Worm (Caenorhabditis elegans) whole organism, L1 larva: ENCODE measurements around the gene lelo-1.

Source experiments
- C04F5.9 ChIP-seq: sonication (generic microtip); optimal IDR thresholded peaks from 2 replicates; lab custom pipeline; 2016; ENCODE audit warnings: missing genetic modification characterization, missing compliant biosample characterization
- F16B12.6 ChIP-seq: fragments of 150-350 bp; optimal IDR thresholded peaks from 2 replicates; lab custom pipeline; 2014; ENCODE audit warnings: missing biosample characterization, missing genetic modification characterization
- aha-1 ChIP-seq: fragments of 150-350 bp; optimal IDR thresholded peaks from 2 replicates; lab custom pipeline; 2014; ENCODE audit warnings: missing biosample characterization, missing genetic modification characterization
- aly-2 ChIP-seq: fragments of 150-350 bp; optimal IDR thresholded peaks from 2 replicates; lab custom pipeline; 2014; ENCODE audit warnings: missing biosample characterization, missing genetic modification characterization
- blmp-1 ChIP-seq: fragments of 150-350 bp; optimal IDR thresholded peaks from 2 replicates; lab custom pipeline; 2014; ENCODE audit warnings: missing biosample characterization, missing genetic modification characterization
- ceh-8 ChIP-seq: fragments of 200-800 bp; sonication (Bioruptor generic); optimal IDR thresholded peaks from 2 replicates; lab custom pipeline; 2018; ENCODE audit warnings: mild to moderate bottlenecking, missing genetic modification characterization, moderate library complexity, missing compliant biosample characterization
- ceh-82 ChIP-seq, 3 experiments: fragments of 150-350 bp in 1 of 3; sonication (generic microtip) in 2 of 3; optimal IDR thresholded peaks; 2 replicates each; lab custom pipeline; 2014 to 2017; ENCODE audit warnings: missing biosample characterization in 3 of 3, missing genetic modification characterization in 3 of 3
- ceh-90 ChIP-seq: sonication (generic microtip); optimal IDR thresholded peaks from 2 replicates; lab custom pipeline; 2016; ENCODE audit warnings: missing genetic modification characterization, missing compliant biosample characterization
- dpl-1 ChIP-seq, 3 experiments: fragments of 150-350 bp in 2 of 3; sonication (generic microtip) in 1 of 3; optimal IDR thresholded peaks; 2 replicates each; lab custom pipeline; 2014 to 2017; ENCODE audit warnings: missing biosample characterization in 3 of 3, missing genetic modification characterization in 3 of 3, missing genetic modification reagents in 3 of 3
- dsc-1 ChIP-seq: sonication (generic microtip); optimal IDR thresholded peaks from 2 replicates; lab custom pipeline; 2016; ENCODE audit warnings: mild to moderate bottlenecking, missing genetic modification characterization, missing compliant biosample characterization
- efl-1 ChIP-seq, 4 experiments: fragments of 150-350 bp; optimal IDR thresholded peaks in 3 of 4; peaks in 1 of 4; 1 replicate in 1 of 4; 2 replicates in 3 of 4; lab custom pipeline; 2014; ENCODE audit warnings: missing biosample characterization in 2 of 4, missing genetic modification characterization in 2 of 4, missing genetic modification reagents in 2 of 4
- efl-3 ChIP-seq: fragments of 200-800 bp; sonication (Bioruptor generic); optimal IDR thresholded peaks from 2 replicates; lab custom pipeline; 2018; ENCODE audit warnings: mild to moderate bottlenecking, missing genetic modification characterization, missing compliant biosample characterization
- egl-13 ChIP-seq: sonication (generic microtip); optimal IDR thresholded peaks from 2 replicates; lab custom pipeline; 2016; ENCODE audit warnings: missing genotype, missing genetic modification reagents, missing genetic modification characterization, missing compliant biosample characterization
- egl-27 ChIP-seq, 2 experiments: fragments of 150-350 bp in 1 of 2; sonication (generic microtip); optimal IDR thresholded peaks; 3 replicates each; lab custom pipeline; 2017 to 2018; ENCODE audit warnings: missing biosample characterization in 2 of 2, missing genetic modification characterization in 2 of 2, missing genetic modification reagents in 2 of 2
- elt-2 ChIP-seq: sonication (generic microtip); optimal IDR thresholded peaks from 2 replicates; lab custom pipeline; 2016; ENCODE audit warnings: missing genetic modification characterization, mild to moderate bottlenecking, inconsistent platforms, missing compliant biosample characterization, missing genetic modification reagents
- ets-5 ChIP-seq: fragments of 200-800 bp; sonication (Bioruptor generic); IDR thresholded peaks from 2 replicates; pipeline ENCODE4 v1.3.6; 2022; ENCODE audit warnings: missing genetic modification characterization, missing compliant biosample characterization
- fkh-10 ChIP-seq: sonication (generic microtip); optimal IDR thresholded peaks from 2 replicates; lab custom pipeline; 2017; ENCODE audit warnings: missing biosample characterization, missing genetic modification reagents, missing genetic modification characterization
- fkh-4 ChIP-seq: sonication (generic microtip); optimal IDR thresholded peaks from 2 replicates; lab custom pipeline; 2016; ENCODE audit warnings: missing compliant biosample characterization, missing genetic modification characterization, borderline replicate concordance
- fos-1 ChIP-seq: fragments of 150-350 bp; optimal IDR thresholded peaks from 2 replicates; lab custom pipeline; 2014; ENCODE audit warnings: missing biosample characterization, missing genetic modification characterization
- grh-1 ChIP-seq: fragments of 200-800 bp; sonication (Bioruptor generic); IDR thresholded peaks from 2 replicates; pipeline ENCODE4 v1.3.6; 2022; ENCODE audit warnings: missing genetic modification reagents, missing genetic modification characterization, missing compliant biosample characterization
- hlh-17 ChIP-seq: fragments of 200-800 bp; sonication (Bioruptor generic); optimal IDR thresholded peaks from 2 replicates; lab custom pipeline; 2018; ENCODE audit warnings: missing genetic modification characterization, mild to moderate bottlenecking, missing compliant biosample characterization, moderate library complexity, borderline replicate concordance
- hpl-2 ChIP-seq: fragments of 150-350 bp; optimal IDR thresholded peaks from 2 replicates; lab custom pipeline; 2014; ENCODE audit warnings: missing biosample characterization, missing genetic modification reagents, missing genetic modification characterization
- irx-1 ChIP-seq: sonication (generic microtip); optimal IDR thresholded peaks from 2 replicates; lab custom pipeline; 2016; ENCODE audit warnings: missing genetic modification characterization, missing compliant biosample characterization
- lin-13 ChIP-seq: fragments of 150-350 bp; optimal IDR thresholded peaks from 2 replicates; lab custom pipeline; 2014; ENCODE audit warnings: missing biosample characterization, missing genetic modification reagents, missing genetic modification characterization
- lin-15B ChIP-seq: fragments of 150-350 bp; sonication (generic microtip); optimal IDR thresholded peaks from 3 replicates; lab custom pipeline; 2014; ENCODE audit warnings: missing biosample characterization, missing genetic modification characterization
- lin-35 ChIP-seq, 2 experiments: fragments of 150-350 bp; optimal IDR thresholded peaks; 2 replicates each; lab custom pipeline; 2014; ENCODE audit warnings: missing biosample characterization in 2 of 2, missing genetic modification characterization in 2 of 2, missing genetic modification reagents in 2 of 2
- lin-39 ChIP-seq: fragments of 150-350 bp; optimal IDR thresholded peaks from 2 replicates; lab custom pipeline; 2014; ENCODE audit warnings: missing biosample characterization, missing genetic modification reagents, missing genetic modification characterization
- mep-1 ChIP-seq: fragments of 150-350 bp; optimal IDR thresholded peaks from 2 replicates; lab custom pipeline; 2014; ENCODE audit warnings: missing biosample characterization, missing genetic modification characterization
- nhr-12 ChIP-seq: sonication (generic microtip); optimal IDR thresholded peaks from 2 replicates; lab custom pipeline; 2017; ENCODE audit warnings: missing biosample characterization, missing genetic modification characterization
- nhr-19 ChIP-seq: fragments of 200-800 bp; sonication (Bioruptor generic); conservative IDR thresholded peaks from 2 replicates; pipeline ENCODE4 v1.3.6; 2022; ENCODE audit warnings: missing genetic modification characterization, missing compliant biosample characterization
- nhr-76 ChIP-seq: sonication (generic microtip); optimal IDR thresholded peaks from 2 replicates; lab custom pipeline; 2017; ENCODE audit warnings: missing biosample characterization, missing genetic modification characterization
- nhr-77 ChIP-seq: fragments of 150-350 bp; optimal IDR thresholded peaks from 2 replicates; lab custom pipeline; 2014; ENCODE audit warnings: missing biosample characterization, missing genetic modification characterization
- nhr-84 ChIP-seq: sonication (generic microtip); optimal IDR thresholded peaks from 2 replicates; lab custom pipeline; 2017; ENCODE audit warnings: missing biosample characterization, missing genetic modification characterization
- nhr-90 ChIP-seq: sonication (generic microtip); optimal IDR thresholded peaks from 2 replicates; lab custom pipeline; 2016; ENCODE audit warnings: mild to moderate bottlenecking, missing genetic modification characterization, missing compliant biosample characterization; ENCODE audit not compliant: poor library complexity
- pag-3 ChIP-seq: sonication (generic microtip); optimal IDR thresholded peaks from 2 replicates; lab custom pipeline; 2017; ENCODE audit warnings: missing genetic modification characterization, mild to moderate bottlenecking, missing compliant biosample characterization, antibody characterized with exemption, borderline replicate concordance; ENCODE audit not compliant: insufficient read depth
- pax-3 ChIP-seq: fragments of 200-800 bp; sonication (Bioruptor generic); optimal IDR thresholded peaks from 2 replicates; lab custom pipeline; 2018; ENCODE audit warnings: mild to moderate bottlenecking, missing genetic modification characterization, moderate library complexity, missing compliant biosample characterization
- rnt-1 ChIP-seq: sonication (generic microtip); optimal IDR thresholded peaks from 2 replicates; lab custom pipeline; 2016; ENCODE audit warnings: mild to moderate bottlenecking, missing genetic modification characterization, moderate library complexity, missing compliant biosample characterization
- sptf-1 ChIP-seq: fragments of 150-350 bp; optimal IDR thresholded peaks from 2 replicates; lab custom pipeline; 2014; ENCODE audit warnings: missing biosample characterization, missing genetic modification characterization
- tbx-2 ChIP-seq: sonication (generic microtip); optimal IDR thresholded peaks from 2 replicates; lab custom pipeline; 2016; ENCODE audit warnings: missing genetic modification characterization, missing compliant biosample characterization
- unc-130 ChIP-seq: fragments of 150-350 bp; optimal IDR thresholded peaks from 2 replicates; lab custom pipeline; 2017; ENCODE audit warnings: missing biosample characterization, missing genetic modification characterization, inconsistent platforms
- unc-30 ChIP-seq: sonication (generic microtip); optimal IDR thresholded peaks from 2 replicates; lab custom pipeline; 2017; ENCODE audit warnings: missing biosample characterization, missing genetic modification characterization
- unc-62 ChIP-seq: fragments of 150-350 bp; optimal IDR thresholded peaks from 2 replicates; lab custom pipeline; 2014; ENCODE audit warnings: missing biosample characterization, missing genetic modification reagents, missing genetic modification characterization
- zip-4 ChIP-seq: fragments of 200-800 bp; sonication (Bioruptor generic); optimal IDR thresholded peaks from 2 replicates; lab custom pipeline; 2018; ENCODE audit warnings: mild to moderate bottlenecking, missing genetic modification characterization, moderate library complexity, missing compliant biosample characterization

lelo-1 gene

ce11 chrII:6245199-6245702 is 903 bp upstream of the lelo-1 start, which contains the start of gene blos-4 (continued):
- no peak for TF ChIP-seq aly-2
- peak; percentile 19 to 80 (median 67) for TF ChIP-seq dpl-1 (GFP tag; optimal IDR thresholded peaks at IDR 0.05; lab: Kevin White, UChicago)
- no peak for TF ChIP-seq F16B12.6
- no peak for TF ChIP-seq fkh-4 (tag; lab: Kevin White, UChicago)
- no peak for TF ChIP-seq nhr-77 (tag; lab: Kevin White, UChicago)
- no peak for TF ChIP-seq zip-4
- TF ChIP-seq mep-1 (tag; lab: Kevin White, UChicago) = no peak
- TF ChIP-seq pag-3 (tag; lab: Kevin White, UChicago) = no peak
- TF ChIP-seq lin-35 (GFP tag; optimal IDR thresholded peaks at IDR 0.05; lab: Kevin White, UChicago) = peak; percentile 37 to 90
- no peak for TF ChIP-seq pax-3 (tag; lab: Kevin White, UChicago)
- no peak for TF ChIP-seq aha-1 (tag; lab: Kevin White, UChicago)
- TF ChIP-seq ets-5 (GFP tag; lab: Robert Waterston, UW) = no peak
- no peak for TF ChIP-seq nhr-19 (GFP tag; lab: Robert Waterston, UW)
- TF ChIP-seq, all 84 proteins: peak for 5

ce11 chrII:6247011-6247410 is 857 bp downstream of the lelo-1 start, which contains the start of gene T24H7.2:
Gene T24H7.2 (plus strand): TSS chrII:6247311.
- TF ChIP-seq nhr-76 (tag; lab: Kevin White, UChicago) (no peak), rnt-1 (no peak), efl-1 (optimal IDR thresholded peaks at IDR 0.05; lab: Kevin White, UChicago) (no peak), efl-1 (GFP tag; optimal IDR thresholded peaks at IDR 0.05 in 1 of 2; lab: Kevin White, UChicago) (no peak), nhr-90 (tag; lab: Kevin White, UChicago) (no peak), fos-1 (tag; lab: Kevin White, UChicago) (no peak), egl-13 (tag; lab: Kevin White, UChicago) (no peak), elt-2 (no peak), lin-39 (tag; lab: Kevin White, UChicago) (no peak), fkh-10 (GFP tag; lab: Kevin White, UChicago) (no peak), unc-30 (tag; lab: Kevin White, UChicago) (no peak), lin-13 (GFP tag; lab: Kevin White, UChicago) (no peak), unc-130 (tag; lab: Kevin White, UChicago) (no peak), ceh-90 (tag; lab: Kevin White, UChicago) (no peak), ceh-82 (tag; optimal IDR thresholded peaks at IDR 0.05; lab: Kevin White, UChicago) (no peak), blmp-1 (no peak), mep-1 (tag; lab: Kevin White, UChicago) (no peak), irx-1 (tag; lab: Kevin White, UChicago) (no peak)

- TF ChIP-seq elt-2 (no peak), efl-1 (optimal IDR thresholded peaks at IDR 0.05; lab: Kevin White, UChicago) (no peak), efl-1 (GFP tag; optimal IDR thresholded peaks at IDR 0.05 in 1 of 2; lab: Kevin White, UChicago) (peak in 1 of 2 experiments; percentile 56), C04F5.9 (tag; lab: Kevin White, UChicago) (no peak), sptf-1 (tag; lab: Kevin White, UChicago) (no peak)
Observed at ce11 chrII:6248029-6248428, 1.9 kb downstream of the lelo-1 start.

ce11 chrII:6248503-6248902 is 2.3 kb downstream of the lelo-1 start:
- TF ChIP-seq irx-1 (tag; lab: Kevin White, UChicago) = peak; percentile 31
- no peak for TF ChIP-seq nhr-84
- no peak for TF ChIP-seq hlh-17 (GFP tag; lab: Kevin White, UChicago)
- peak; percentile 71 for TF ChIP-seq mep-1 (tag; lab: Kevin White, UChicago)
- TF ChIP-seq lin-15B (tag; lab: Kevin White, UChicago) = no peak
- TF ChIP-seq nhr-12 (tag; lab: Kevin White, UChicago) = no peak
- TF ChIP-seq aha-1 (tag; lab: Kevin White, UChicago) = no peak
- TF ChIP-seq efl-1 (optimal IDR thresholded peaks at IDR 0.05; lab: Kevin White, UChicago) = peak; percentile 64 to 74
- peak; percentile 62 to 98 for TF ChIP-seq efl-1 (GFP tag; optimal IDR thresholded peaks at IDR 0.05 in 1 of 2; lab: Kevin White, UChicago)
- peak; percentile 57 for TF ChIP-seq nhr-19 (GFP tag; lab: Robert Waterston, UW)
- peak; percentile 28 for TF ChIP-seq dsc-1
- TF ChIP-seq fos-1 (tag; lab: Kevin White, UChicago) = peak; percentile 10
- TF ChIP-seq tbx-2 (tag; lab: Kevin White, UChicago) = peak; percentile 24
- TF ChIP-seq grh-1 (GFP tag; lab: Robert Waterston, UW) = no peak
- TF ChIP-seq elt-2 = peak; percentile 29
- TF ChIP-seq unc-62 (GFP tag; lab: Kevin White, UChicago) = no peak
- TF ChIP-seq efl-3 (GFP tag; lab: Kevin White, UChicago) = no peak
- no peak for TF ChIP-seq hpl-2
- no peak for TF ChIP-seq zip-4
- TF ChIP-seq egl-27 (tag; optimal IDR thresholded peaks at IDR 0.05; lab: Kevin White, UChicago) = no peak
- no peak for TF ChIP-seq lin-13 (GFP tag; lab: Kevin White, UChicago)
- peak; percentile 4 to 36 (median 20) for TF ChIP-seq ceh-82 (tag; optimal IDR thresholded peaks at IDR 0.05; lab: Kevin White, UChicago)
- peak; percentile 10 for TF ChIP-seq aly-2
- no peak for TF ChIP-seq sptf-1 (tag; lab: Kevin White, UChicago)
- TF ChIP-seq ceh-8 (GFP tag; lab: Kevin White, UChicago) = no peak
- no peak for TF ChIP-seq C04F5.9 (tag; lab: Kevin White, UChicago)
